Fruit fly (Drosophila melanogaster): ENCODE data around the gene plum.

The plum gene

dm6 chr3R:26462173-26462959 lies 72.7 kb downstream of the plum start:
- TF ChIP-seq CG17801 (GFP tag; optimal IDR thresholded peaks at IDR 0.05; ENCODE audit: partially characterized antibody), result no peak

- peak; percentile 85 for TF ChIP-seq CG17801 (GFP tag; optimal IDR thresholded peaks at IDR 0.05; ENCODE audit: partially characterized antibody)
Measured at dm6 chr3R:26461226-26461805, 73.7 kb downstream of the plum start, which contains the start of gene CG5455. TSS of gene CG5455 (plus strand) at chr3R:26461527.

dm6 chr3R:26457949-26458348 lies 77.1 kb downstream of the plum start, which contains the start of gene CG14238:
TSS of gene CG14238 (plus strand) at chr3R:26458249.
- TF ChIP-seq CG17801 (GFP tag; optimal IDR thresholded peaks at IDR 0.05; ENCODE audit: partially characterized antibody), result no peak

- no peak for TF ChIP-seq CG17801 (GFP tag; optimal IDR thresholded peaks at IDR 0.05; ENCODE audit: partially characterized antibody)
Measured at dm6 chr3R:26456577-26456976, 78.4 kb downstream of the plum start, which contains the start of gene CG14237. TSS of gene CG14237 (plus strand) at chr3R:26456877.

- no peak for TF ChIP-seq CG17801 (GFP tag; optimal IDR thresholded peaks at IDR 0.05; ENCODE audit: partially characterized antibody)
Measured at dm6 chr3R:26455838-26456237, 79.2 kb downstream of the plum start, which contains the start of gene Pdf. TSS of gene Pdf (minus strand) at chr3R:26456141.

- no peak for TF ChIP-seq CG17801 (GFP tag; optimal IDR thresholded peaks at IDR 0.05; ENCODE audit: partially characterized antibody)
Measured at dm6 chr3R:26454494-26454893, 80.5 kb downstream of the plum start, which contains the start of gene CG43117. TSS of gene CG43117 (plus strand) at chr3R:26454794.

dm6 chr3R:26452345-26452744 lies 82.7 kb downstream of the plum start, which contains the start of gene CG5447:
TSS of gene CG5447 (plus strand) at chr3R:26452534.
- no peak for TF ChIP-seq CG17801 (GFP tag; optimal IDR thresholded peaks at IDR 0.05; ENCODE audit: partially characterized antibody)

dm6 chr3R:26450371-26450770 lies 84.6 kb downstream of the plum start, which contains the start of gene Hex-t2:
TSS of gene Hex-t2 (plus strand) at chr3R:26450671.
- TF ChIP-seq CG17801 (GFP tag; optimal IDR thresholded peaks at IDR 0.05; ENCODE audit: partially characterized antibody), result no peak

dm6 chr3R:26448779-26449178 lies 86.2 kb downstream of the plum start, which contains the start of gene Hex-t1:
TSS of gene Hex-t1 (plus strand) at chr3R:26449079.
- no peak for TF ChIP-seq CG17801 (GFP tag; optimal IDR thresholded peaks at IDR 0.05; ENCODE audit: partially characterized antibody)

- TF ChIP-seq CG17801 (GFP tag; optimal IDR thresholded peaks at IDR 0.05; ENCODE audit: partially characterized antibody), result no peak
Measured at dm6 chr3R:26443875-26444511, 91.0 kb downstream of the plum start.

- no peak for TF ChIP-seq CG17801 (GFP tag; optimal IDR thresholded peaks at IDR 0.05; ENCODE audit: partially characterized antibody)
Measured at dm6 chr3R:26443343-26443742, 91.7 kb downstream of the plum start.

dm6 chr3R:26442609-26443180 lies 92.3 kb downstream of the plum start:
- no peak for TF ChIP-seq CG17801 (GFP tag; optimal IDR thresholded peaks at IDR 0.05; ENCODE audit: partially characterized antibody)

- TF ChIP-seq CG17801 (GFP tag; optimal IDR thresholded peaks at IDR 0.05; ENCODE audit: partially characterized antibody), result no peak
Measured at dm6 chr3R:26440455-26441196, 94.4 kb downstream of the plum start, which contains the start of gene tx. TSS of gene tx (plus strand) at chr3R:26440778.

- TF ChIP-seq CG17801 (GFP tag; optimal IDR thresholded peaks at IDR 0.05; ENCODE audit: partially characterized antibody), result no peak
Measured at dm6 chr3R:26436540-26436939, 98.5 kb downstream of the plum start.
